Worm (Caenorhabditis elegans) whole organism, midembryonic: ENCODE results near the gene nhr-63.

Source experiments
- T22C8.4 ChIP-seq: fragments of 200-800 bp; sonication (Bioruptor generic); IDR thresholded peaks from 2 replicates; pipeline ENCODE4 v1.3.6; 2022; ENCODE audit warnings: missing genetic modification characterization, missing compliant biosample characterization
- cog-1 ChIP-seq: sonication (generic microtip); optimal IDR thresholded peaks from 2 replicates; lab custom pipeline; 2016; ENCODE audit warnings: missing genetic modification characterization, missing compliant biosample characterization
- flt-1 ChIP-seq: fragments of 200-800 bp; sonication (Bioruptor generic); IDR thresholded peaks from 2 replicates; pipeline ENCODE4 v1.3.6; 2022; ENCODE audit warnings: missing genetic modification characterization, missing compliant biosample characterization
- klf-2 ChIP-seq: fragments of 200-800 bp; sonication (Bioruptor generic); conservative IDR thresholded peaks from 2 replicates; pipeline ENCODE4 v1.3.6; 2022; ENCODE audit warnings: missing genetic modification reagents, missing genetic modification characterization, missing compliant biosample characterization
- med-1 ChIP-seq: sonication (generic microtip); optimal IDR thresholded peaks from 2 replicates; lab custom pipeline; 2017; ENCODE audit warnings: missing genetic modification characterization, mild to moderate bottlenecking, missing compliant biosample characterization, antibody characterized with exemption, missing genetic modification reagents; ENCODE audit not compliant: insufficient read depth
- ref-1 ChIP-seq: fragments of 200-800 bp; sonication (Bioruptor generic); conservative IDR thresholded peaks from 2 replicates; pipeline ENCODE4 v1.3.6; 2022; ENCODE audit warnings: missing genetic modification reagents, missing genetic modification characterization, missing compliant biosample characterization
- tab-1 ChIP-seq: fragments of 200-800 bp; sonication (Bioruptor generic); IDR thresholded peaks from 2 replicates; pipeline ENCODE4 v1.3.6; 2022; ENCODE audit warnings: missing genetic modification characterization, missing compliant biosample characterization
- ztf-23 ChIP-seq: fragments of 200-800 bp; sonication (Bioruptor generic); IDR thresholded peaks from 2 replicates; pipeline ENCODE4 v1.3.6; 2022; ENCODE audit warnings: missing genetic modification reagents, missing genetic modification characterization, missing compliant biosample characterization
- ztf-29 ChIP-seq: fragments of 200-800 bp; sonication (Bioruptor generic); IDR thresholded peaks from 2 replicates; pipeline ENCODE4 v1.3.6; 2022; ENCODE audit warnings: missing genetic modification reagents, missing genetic modification characterization, missing compliant biosample characterization

The nhr-63 gene

ce11 chrV:16007505-16007904 lies 5.1 kb downstream of the nhr-63 start, which contains the start of gene str-231:
str-231 (minus strand) TSS chrV:16007605.
- TF ChIP-seq cog-1 (tag; lab: Kevin White, UChicago) (no peak), flt-1 (no peak), T22C8.4 (no peak), ref-1 (GFP tag; lab: Robert Waterston, UW) (no peak), ztf-29 (GFP tag; lab: Robert Waterston, UW) (no peak), ztf-23 (no peak), tab-1 (GFP tag; lab: Robert Waterston, UW) (no peak)

ce11 chrV:16009564-16009963 lies 7.2 kb downstream of the nhr-63 start, which contains the start of gene str-233:
str-233 (minus strand) TSS chrV:16009664.
- TF ChIP-seq cog-1 (tag; lab: Kevin White, UChicago) = no peak
- no peak for TF ChIP-seq tab-1 (GFP tag; lab: Robert Waterston, UW)
- TF ChIP-seq ztf-29 (GFP tag; lab: Robert Waterston, UW) = no peak
- TF ChIP-seq med-1 (GFP tag; lab: Kevin White, UChicago) = no peak
- TF ChIP-seq flt-1 = no peak
- TF ChIP-seq T22C8.4 = no peak
- no peak for TF ChIP-seq klf-2
- no peak for TF ChIP-seq ztf-23
- TF ChIP-seq ref-1 (GFP tag; lab: Robert Waterston, UW) = no peak

- no peak for TF ChIP-seq flt-1
- no peak for TF ChIP-seq tab-1 (GFP tag; lab: Robert Waterston, UW)
- TF ChIP-seq ztf-23 = no peak
- no peak for TF ChIP-seq ztf-29 (GFP tag; lab: Robert Waterston, UW)
- no peak for TF ChIP-seq klf-2
- TF ChIP-seq cog-1 (tag; lab: Kevin White, UChicago) = no peak
- TF ChIP-seq med-1 (GFP tag; lab: Kevin White, UChicago) = no peak
- no peak for TF ChIP-seq ref-1 (GFP tag; lab: Robert Waterston, UW)
- no peak for TF ChIP-seq T22C8.4
These were observed 13.3 kb downstream of the nhr-63 start, which contains the start of gene str-232 for ce11 chrV:16015652-16016051. str-232 (minus strand) TSS chrV:16015752.

ce11 chrV:16016977-16017376 lies 14.6 kb downstream of the nhr-63 start:
- TF ChIP-seq klf-2 (no peak), cog-1 (tag; lab: Kevin White, UChicago) (no peak), T22C8.4 (no peak), med-1 (GFP tag; lab: Kevin White, UChicago) (no peak), ref-1 (GFP tag; lab: Robert Waterston, UW) (no peak), ztf-29 (GFP tag; lab: Robert Waterston, UW) (no peak), tab-1 (GFP tag; lab: Robert Waterston, UW) (no peak), ztf-23 (no peak), flt-1 (no peak)

ce11 chrV:16017671-16018070 lies 15.3 kb downstream of the nhr-63 start, which contains the start of gene srx-43:
srx-43 (plus strand) TSS chrV:16017971.
- TF ChIP-seq klf-2 = no peak
- no peak for TF ChIP-seq ztf-29 (GFP tag; lab: Robert Waterston, UW)
- TF ChIP-seq med-1 (GFP tag; lab: Kevin White, UChicago) = no peak
- TF ChIP-seq ref-1 (GFP tag; lab: Robert Waterston, UW) = no peak

ce11 chrV:16020042-16020441 lies 17.7 kb downstream of the nhr-63 start, which contains the start of gene srx-44:
srx-44 (plus strand) TSS chrV:16020342.
- TF ChIP-seq T22C8.4 = no peak
- TF ChIP-seq med-1 (GFP tag; lab: Kevin White, UChicago) = no peak
- no peak for TF ChIP-seq cog-1 (tag; lab: Kevin White, UChicago)
- no peak for TF ChIP-seq ztf-29 (GFP tag; lab: Robert Waterston, UW)
- no peak for TF ChIP-seq klf-2
- TF ChIP-seq ref-1 (GFP tag; lab: Robert Waterston, UW) = no peak
- no peak for TF ChIP-seq ztf-23
- no peak for TF ChIP-seq flt-1
- TF ChIP-seq tab-1 (GFP tag; lab: Robert Waterston, UW) = no peak

- TF ChIP-seq tab-1 (GFP tag; lab: Robert Waterston, UW) (no peak), ztf-23 (0 out of 2 replicates have a peak, but pooled peaks have one; percentile 40), cog-1 (tag; lab: Kevin White, UChicago) (peak; percentile 30), klf-2 (no peak), med-1 (GFP tag; lab: Kevin White, UChicago) (no peak), flt-1 (peak; percentile 61), ref-1 (GFP tag; lab: Robert Waterston, UW) (no peak), ztf-29 (GFP tag; lab: Robert Waterston, UW) (no peak), T22C8.4 (no peak; the same call in 1 of the 2 replicates)
These were observed 20.2 kb downstream of the nhr-63 start for ce11 chrV:16022600-16022999.

- no peak for TF ChIP-seq ztf-23
These were observed 20.7 kb downstream of the nhr-63 start, which contains the start of gene cwc-15 for ce11 chrV:16023051-16023450. cwc-15 (plus strand) TSS chrV:16023351.

- no peak for TF ChIP-seq flt-1
- no peak for TF ChIP-seq T22C8.4
- TF ChIP-seq ztf-23 = no peak
- TF ChIP-seq cog-1 (tag; lab: Kevin White, UChicago) = no peak
- no peak for TF ChIP-seq ref-1 (GFP tag; lab: Robert Waterston, UW)
- TF ChIP-seq klf-2 = no peak
- no peak for TF ChIP-seq med-1 (GFP tag; lab: Kevin White, UChicago)
- no peak for TF ChIP-seq ztf-29 (GFP tag; lab: Robert Waterston, UW)
- no peak for TF ChIP-seq tab-1 (GFP tag; lab: Robert Waterston, UW)
These were observed 21.2 kb downstream of the nhr-63 start for ce11 chrV:16023559-16023958.

- TF ChIP-seq cog-1 (tag; lab: Kevin White, UChicago) (no peak), tab-1 (GFP tag; lab: Robert Waterston, UW) (no peak), med-1 (GFP tag; lab: Kevin White, UChicago) (no peak), ref-1 (GFP tag; lab: Robert Waterston, UW) (no peak), T22C8.4 (no peak), ztf-23 (no peak)
These were observed 21.9 kb downstream of the nhr-63 start, which contains the start of gene T10C6.6 for ce11 chrV:16024300-16024699. T10C6.6 (plus strand) TSS chrV:16024326.
